Worm (Caenorhabditis elegans) whole organism, early embryonic: ENCODE data around the gene Y51H4A.22.

Experiments
- aly-1 ChIP-seq: sonication (generic microtip); optimal IDR thresholded peaks from 2 replicates; lab custom pipeline; 2016; ENCODE audit warnings: missing genetic modification characterization, missing compliant biosample characterization
- ama-1 ChIP-seq: fragments of 150-350 bp; optimal IDR thresholded peaks from 2 replicates; lab custom pipeline; 2014
- pes-1 ChIP-seq: fragments of 200-800 bp; sonication (Bioruptor generic); IDR thresholded peaks from 2 replicates; pipeline ENCODE4 v1.3.6; 2022; ENCODE audit warnings: missing genetic modification reagents, missing genetic modification characterization, missing compliant biosample characterization
- scrt-1 ChIP-seq: fragments of 200-800 bp; sonication (Bioruptor generic); IDR thresholded peaks from 2 replicates; pipeline ENCODE4 v1.3.6; 2022; ENCODE audit warnings: missing genetic modification characterization, missing compliant biosample characterization
- tbx-11 ChIP-seq: fragments of 200-800 bp; sonication (Bioruptor generic); IDR thresholded peaks from 2 replicates; pipeline ENCODE4 v1.3.6; 2022; ENCODE audit warnings: missing genetic modification characterization, missing compliant biosample characterization

DNA sequence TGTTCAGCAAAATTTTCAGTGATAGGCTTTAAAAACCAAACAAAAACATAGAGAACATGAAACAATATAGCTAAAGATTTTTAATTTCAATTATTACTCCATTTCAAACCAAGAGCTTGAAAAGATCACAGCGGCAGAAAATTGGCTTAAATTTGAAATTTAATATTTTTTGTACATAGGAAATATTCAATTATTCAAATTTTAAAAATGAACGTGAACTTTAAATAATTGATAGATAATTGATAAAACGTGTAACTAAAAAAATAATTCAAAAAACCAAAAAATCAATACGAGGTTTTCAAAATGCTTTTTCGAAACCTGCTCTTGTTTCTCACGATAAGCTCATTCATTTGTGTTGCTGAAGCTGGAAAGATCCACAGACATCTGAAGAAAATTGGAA lies at the start of gene Y51H4A.22:
- TF ChIP-seq ama-1 (lab: Kevin White, UChicago) (no peak), pes-1 (GFP tag; lab: Robert Waterston, UW) (no peak), tbx-11 (GFP tag; lab: Robert Waterston, UW) (no peak), scrt-1 (GFP tag; lab: Robert Waterston, UW) (no peak), aly-1 (tag; lab: Kevin White, UChicago) (no peak)
